Worm (Caenorhabditis elegans) whole organism, L2 larva: ENCODE data around the gene ZK121.2.

ENCODE experiments used
- aly-2 ChIP-seq: fragments of 150-350 bp; optimal IDR thresholded peaks from 2 replicates; lab custom pipeline; 2014; ENCODE audit warnings: missing biosample characterization, missing genetic modification characterization
- elt-1 ChIP-seq: fragments of 150-350 bp; optimal IDR thresholded peaks from 2 replicates; lab custom pipeline; 2014; ENCODE audit warnings: missing biosample characterization, missing genetic modification characterization
- fos-1 ChIP-seq: fragments of 150-350 bp; optimal IDR thresholded peaks from 2 replicates; lab custom pipeline; 2014; ENCODE audit warnings: missing biosample characterization, missing genetic modification characterization

DNA sequence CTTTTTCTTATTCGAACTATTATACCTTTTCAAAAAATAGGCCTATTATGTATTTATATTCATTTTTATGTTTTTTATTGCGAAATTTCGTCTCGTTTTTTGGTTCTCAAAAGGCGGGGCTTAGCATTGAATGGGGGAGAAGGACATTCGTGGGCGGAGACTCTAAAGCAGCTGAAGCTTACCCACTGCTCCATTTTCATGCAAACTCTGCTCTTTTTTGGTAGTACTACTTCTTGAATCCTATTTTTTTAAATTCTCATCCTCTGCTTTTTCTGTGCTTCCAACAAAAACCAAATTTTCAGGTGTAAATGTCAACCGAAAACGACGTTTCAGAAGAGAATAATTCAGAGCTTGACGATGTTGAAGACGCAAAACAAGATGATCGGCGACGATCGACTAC lies at the start of gene ZK121.2:
- TF ChIP-seq fos-1 (tag; lab: Kevin White, UChicago) = no peak
- no peak for TF ChIP-seq aly-2 (tag; lab: Kevin White, UChicago)
- TF ChIP-seq elt-1 (tag; lab: Kevin White, UChicago) = no peak
